In the genomic region with DNA sequence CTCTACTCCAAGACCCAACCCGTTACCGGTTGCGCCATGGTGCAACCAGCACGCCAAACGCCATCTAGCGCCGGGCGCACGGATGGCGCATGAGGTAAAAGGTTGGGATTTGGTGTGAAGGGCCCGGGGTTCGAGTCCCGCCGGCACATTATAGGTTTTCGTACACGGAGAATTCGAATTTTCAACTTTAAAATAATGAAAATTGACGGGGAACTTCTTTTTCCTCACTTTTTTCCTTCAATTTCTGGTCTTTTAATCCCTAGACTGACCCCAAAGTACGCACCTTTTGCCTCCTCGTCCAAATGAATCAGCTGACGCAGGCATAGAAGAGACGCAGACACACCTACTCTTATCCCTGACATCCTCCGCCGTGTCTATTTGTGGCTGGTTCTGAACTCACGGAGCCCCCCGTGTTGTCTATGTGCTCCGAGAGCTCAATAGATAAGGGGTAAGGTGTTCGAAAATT, we compare ENCODE assay signal across 7 worm cellular contexts.
TF ChIP-seq lines count a peak whose summit lies in the region.

No protein-coding gene starts in this region.

TF ChIP-seq in whole organism, L1 larva, 84 proteins besides CTCF, POLR2A, EP300 and RAD21 (continues in another document):
- TF ChIP-seq ama-1 (optimal IDR thresholded peaks at IDR 0.05; lab: Kevin White, UChicago) (peak; percentile 54), aly-2 (tag; optimal IDR thresholded peaks at IDR 0.05; lab: Kevin White, UChicago) (no peak), mep-1 (tag; optimal IDR thresholded peaks at IDR 0.05; lab: Kevin White, UChicago) (peak; percentile 23), pax-3 (tag; optimal IDR thresholded peaks at IDR 0.05; lab: Kevin White, UChicago) (no peak), vab-15 (tag; optimal IDR thresholded peaks at IDR 0.05; lab: Kevin White, UChicago) (no peak), nhr-20 (tag; optimal IDR thresholded peaks at IDR 0.05; lab: Kevin White, UChicago) (peak; percentile 46), dsc-1 (tag; optimal IDR thresholded peaks at IDR 0.05; lab: Kevin White, UChicago) (no peak), swsn-7 (tag; optimal IDR thresholded peaks at IDR 0.05; lab: Kevin White, UChicago) (peak; percentile 26), sptf-1 (tag; optimal IDR thresholded peaks at IDR 0.05; lab: Kevin White, UChicago) (no peak), snu-23 (GFP tag; optimal IDR thresholded peaks at IDR 0.05; lab: Kevin White, UChicago) (peak; percentile 62), dpl-1 (GFP tag; optimal IDR thresholded peaks at IDR 0.05; lab: Kevin White, UChicago) (peak; percentile 15 to 33 (median 29)), nhr-12 (tag; optimal IDR thresholded peaks at IDR 0.05; lab: Kevin White, UChicago) (no peak)

TF ChIP-seq in whole organism, L2 larva, 48 proteins besides CTCF, POLR2A, EP300 and RAD21 (continues in another document):
- no peak for TF ChIP-seq zag-1 (tag; optimal IDR thresholded peaks at IDR 0.05; lab: Kevin White, UChicago)
- peak; percentile 10 for TF ChIP-seq nhr-21 (tag; optimal IDR thresholded peaks at IDR 0.05; lab: Kevin White, UChicago)
- peak; percentile 44 for TF ChIP-seq Y55F3AM.14 (GFP tag; optimal IDR thresholded peaks at IDR 0.05; lab: Kevin White, UChicago)
- TF ChIP-seq lsy-2 (tag; optimal IDR thresholded peaks at IDR 0.05; lab: Kevin White, UChicago) = peak in 1 of 2 experiments; percentile 34
- peak; percentile 13 for TF ChIP-seq nhr-25 (tag; optimal IDR thresholded peaks at IDR 0.05; lab: Kevin White, UChicago)
- peak; percentile 37 for TF ChIP-seq C34F6.9 (tag; optimal IDR thresholded peaks at IDR 0.05; lab: Kevin White, UChicago)
- no peak for TF ChIP-seq unc-39 (tag; optimal IDR thresholded peaks at IDR 0.05; lab: Kevin White, UChicago)
- no peak for TF ChIP-seq aly-2 (tag; optimal IDR thresholded peaks at IDR 0.05; lab: Kevin White, UChicago)
- no peak for TF ChIP-seq nhr-6 (tag; optimal IDR thresholded peaks at IDR 0.05; lab: Kevin White, UChicago)
- no peak for TF ChIP-seq lin-11 (tag; optimal IDR thresholded peaks at IDR 0.05; lab: Kevin White, UChicago)
- no peak for TF ChIP-seq mbf-1 (tag; optimal IDR thresholded peaks at IDR 0.05; lab: Kevin White, UChicago)
- no peak for TF ChIP-seq fos-1 (tag; optimal IDR thresholded peaks at IDR 0.05; lab: Kevin White, UChicago)
- no peak for TF ChIP-seq peb-1 (tag; optimal IDR thresholded peaks at IDR 0.05; lab: Kevin White, UChicago)

TF ChIP-seq in whole organism, L3 larva, 47 proteins besides CTCF, POLR2A, EP300 and RAD21:
- peak; percentile 43 for TF ChIP-seq egl-5 (tag; optimal IDR thresholded peaks at IDR 0.05; lab: Kevin White, UChicago)
- peak; percentile 32 for TF ChIP-seq nfya-1 (tag; optimal IDR thresholded peaks at IDR 0.05; lab: Kevin White, UChicago; ENCODE audit: insufficient read depth)
- no peak for TF ChIP-seq hmg-11 (tag; optimal IDR thresholded peaks at IDR 0.05; lab: Kevin White, UChicago)
- peak; percentile 22 for TF ChIP-seq nhr-25 (tag; optimal IDR thresholded peaks at IDR 0.05; lab: Kevin White, UChicago)
- TF ChIP-seq pha-4 (tag; optimal IDR thresholded peaks at IDR 0.05; lab: Kevin White, UChicago) = peak; percentile 61
- peak; percentile 87 for TF ChIP-seq ama-1 (optimal IDR thresholded peaks at IDR 0.05; lab: Kevin White, UChicago)
- no peak for TF ChIP-seq eor-1 (tag; optimal IDR thresholded peaks at IDR 0.05; lab: Kevin White, UChicago)
- peak; percentile 11 for TF ChIP-seq nhr-23 (tag; optimal IDR thresholded peaks at IDR 0.05; lab: Kevin White, UChicago)
- TF ChIP-seq fos-1 (tag; optimal IDR thresholded peaks at IDR 0.05; lab: Kevin White, UChicago) = no peak

TF ChIP-seq in whole organism, L4 larva, 104 proteins besides CTCF, POLR2A, EP300 and RAD21 (continues in another document):
- TF ChIP-seq nhr-237 (tag; optimal IDR thresholded peaks at IDR 0.05; lab: Kevin White, UChicago) (no peak), ama-1 (optimal IDR thresholded peaks at IDR 0.05; lab: Kevin White, UChicago) (peak; percentile 28), lin-29 (GFP tag; IDR thresholded peaks at IDR 0.05; lab: Robert Waterston, UW) (no peak), dpl-1 (GFP tag; optimal IDR thresholded peaks at IDR 0.05; lab: Kevin White, UChicago) (no peak), mdt-29 (GFP tag; IDR thresholded peaks at IDR 0.05; lab: Robert Waterston, UW) (no peak), nhr-11 (tag; optimal IDR thresholded peaks at IDR 0.05; lab: Kevin White, UChicago) (no peak), attf-4 (tag; optimal IDR thresholded peaks at IDR 0.05; lab: Kevin White, UChicago) (no peak), ces-1 (GFP tag; optimal IDR thresholded peaks at IDR 0.05; lab: Kevin White, UChicago) (no peak), lsy-2 (tag; optimal IDR thresholded peaks at IDR 0.05; lab: Kevin White, UChicago) (peak in 1 of 2 experiments; percentile 46), lim-7 (GFP tag; IDR thresholded peaks at IDR 0.05; lab: Robert Waterston, UW) (0 out of 2 replicates have a peak, but pooled peaks have one; percentile 31), tra-1 (GFP tag; IDR thresholded peaks at IDR 0.05; lab: Robert Waterston, UW) (no peak), dve-1 (tag; optimal IDR thresholded peaks at IDR 0.05; lab: Kevin White, UChicago; ENCODE audit: insufficient read depth) (peak; percentile 25), T20F7.1 (GFP tag; optimal IDR thresholded peaks at IDR 0.05; lab: Kevin White, UChicago) (no peak), hlh-30 (tag; optimal IDR thresholded peaks at IDR 0.05; lab: Kevin White, UChicago; ENCODE audit: insufficient read depth) (peak; percentile 89)

TF ChIP-seq in whole organism, late embryonic, 69 proteins besides CTCF, POLR2A, EP300 and RAD21:
- no peak for TF ChIP-seq ceh-30 (tag; optimal IDR thresholded peaks at IDR 0.05; lab: Kevin White, UChicago)
- peak; percentile 0 for TF ChIP-seq hlh-13 (GFP tag; optimal IDR thresholded peaks at IDR 0.05; lab: Kevin White, UChicago)
- no peak for TF ChIP-seq ref-2 (tag; optimal IDR thresholded peaks at IDR 0.05; lab: Kevin White, UChicago)
- TF ChIP-seq hlh-30 (tag; optimal IDR thresholded peaks at IDR 0.05; lab: Kevin White, UChicago; ENCODE audit: insufficient read depth) = peak; percentile 87
- TF ChIP-seq tbx-2 (tag; optimal IDR thresholded peaks at IDR 0.05; lab: Kevin White, UChicago) = peak; percentile 12
- no peak for TF ChIP-seq nhr-11 (tag; optimal IDR thresholded peaks at IDR 0.05; lab: Kevin White, UChicago)
- TF ChIP-seq unc-55 (GFP tag; optimal IDR thresholded peaks at IDR 0.05; lab: Kevin White, UChicago) = no peak
- no peak for TF ChIP-seq C08G9.2 (tag; optimal IDR thresholded peaks at IDR 0.05; lab: Kevin White, UChicago)
- TF ChIP-seq lin-11 (tag; optimal IDR thresholded peaks at IDR 0.05; lab: Kevin White, UChicago) = no peak
- peak; percentile 0 for TF ChIP-seq ceh-31 (tag; optimal IDR thresholded peaks at IDR 0.05; lab: Kevin White, UChicago)
- TF ChIP-seq tbx-7 (tag; optimal IDR thresholded peaks at IDR 0.05; lab: Kevin White, UChicago) = no peak

TF ChIP-seq in whole organism, mixed stage, embryonic, 35 proteins besides CTCF, POLR2A, EP300 and RAD21:
- TF ChIP-seq ceh-43 (GFP tag; optimal IDR thresholded peaks at IDR 0.05; lab: Kevin White, UChicago) (no peak), unc-120 (tag; optimal IDR thresholded peaks at IDR 0.05; lab: Kevin White, UChicago; ENCODE audit: poor library complexity, severe bottlenecking) (peak; percentile 82), sem-2 (GFP tag; optimal IDR thresholded peaks at IDR 0.05; lab: Kevin White, UChicago) (no peak), hlh-1 (tag; optimal IDR thresholded peaks at IDR 0.05; lab: Kevin White, UChicago) (peak; percentile 88)

TF ChIP-seq in whole organism, young adult, 124 proteins besides CTCF, POLR2A, EP300 and RAD21 (continues in another document):
- TF ChIP-seq lsy-27 (tag; optimal IDR thresholded peaks at IDR 0.05; lab: Kevin White, UChicago; ENCODE audit: borderline replicate concordance, insufficient read depth) = no peak
- no peak for TF ChIP-seq sdz-38 (tag; optimal IDR thresholded peaks at IDR 0.05; lab: Kevin White, UChicago)
- TF ChIP-seq tbx-9 (tag; optimal IDR thresholded peaks at IDR 0.05; lab: Kevin White, UChicago; ENCODE audit: borderline replicate concordance) = no peak
- TF ChIP-seq lir-1 (GFP tag; conservative IDR thresholded peaks at IDR 0.05; lab: Robert Waterston, UW) = no peak
- no peak for TF ChIP-seq ceh-79 (tag; optimal IDR thresholded peaks at IDR 0.05; lab: Kevin White, UChicago)
- TF ChIP-seq bed-1 (GFP tag; IDR thresholded peaks at IDR 0.05; lab: Robert Waterston, UW) = no peak
- no peak for TF ChIP-seq mel-28 (tag; optimal IDR thresholded peaks at IDR 0.05; lab: Kevin White, UChicago; ENCODE audit: borderline replicate concordance)
- no peak for TF ChIP-seq ztf-6 (GFP tag; IDR thresholded peaks at IDR 0.05; lab: Robert Waterston, UW)
- no peak for TF ChIP-seq B0019.2 (GFP tag; conservative IDR thresholded peaks at IDR 0.05; lab: Robert Waterston, UW)
- no peak for TF ChIP-seq lin-54 (GFP tag; optimal IDR thresholded peaks at IDR 0.05; lab: Kevin White, UChicago)
- TF ChIP-seq ccch-3 (GFP tag; optimal IDR thresholded peaks at IDR 0.05; lab: Kevin White, UChicago) = no peak
- TF ChIP-seq ztf-18 (tag; optimal IDR thresholded peaks at IDR 0.05; lab: Kevin White, UChicago) = no peak
- TF ChIP-seq F10E7.11 (tag; optimal IDR thresholded peaks at IDR 0.05; lab: Kevin White, UChicago) = no peak
- no peak for TF ChIP-seq unc-62 (GFP tag; optimal IDR thresholded peaks at IDR 0.05; lab: Kevin White, UChicago)
- no peak for TF ChIP-seq mes-4 (tag; optimal IDR thresholded peaks at IDR 0.05; lab: Kevin White, UChicago)
- no peak for TF ChIP-seq lin-40 (tag; optimal IDR thresholded peaks at IDR 0.05; lab: Kevin White, UChicago)
- TF ChIP-seq F22D6.2 (tag; optimal IDR thresholded peaks at IDR 0.05; lab: Kevin White, UChicago) = no peak
- TF ChIP-seq pbrm-1 (GFP tag; IDR thresholded peaks at IDR 0.05; lab: Robert Waterston, UW) = peak; percentile 69
- TF ChIP-seq snpc-1.1 (tag; optimal IDR thresholded peaks at IDR 0.05; lab: Kevin White, UChicago; ENCODE audit: insufficient read depth) = no peak
- no peak for TF ChIP-seq F49E8.2 (tag; optimal IDR thresholded peaks at IDR 0.05; lab: Kevin White, UChicago; ENCODE audit: insufficient read depth)
- TF ChIP-seq ets-4 (GFP tag; optimal IDR thresholded peaks at IDR 0.05; lab: Kevin White, UChicago) = no peak
- no peak for TF ChIP-seq nhr-90 (tag; optimal IDR thresholded peaks at IDR 0.05; lab: Kevin White, UChicago)
- no peak for TF ChIP-seq snpc-1.3 (tag; optimal IDR thresholded peaks at IDR 0.05; lab: Kevin White, UChicago; ENCODE audit: insufficient read depth)
- TF ChIP-seq zim-3 (tag; optimal IDR thresholded peaks at IDR 0.05; lab: Kevin White, UChicago) = no peak
- TF ChIP-seq aptf-2 (GFP tag; conservative IDR thresholded peaks at IDR 0.05; lab: Robert Waterston, UW) = no peak
- TF ChIP-seq tlf-1 (GFP tag; optimal IDR thresholded peaks at IDR 0.05; lab: Kevin White, UChicago) = no peak
- TF ChIP-seq hsf-1 (GFP tag; IDR thresholded peaks at IDR 0.05; lab: Robert Waterston, UW) = no peak
- no peak for TF ChIP-seq unc-130 (GFP tag; optimal IDR thresholded peaks at IDR 0.05; lab: Kevin White, UChicago)
- TF ChIP-seq nfya-1 (tag; optimal IDR thresholded peaks at IDR 0.05; lab: Kevin White, UChicago; ENCODE audit: borderline replicate concordance, insufficient read depth) = no peak
- TF ChIP-seq ceh-27 (GFP tag; optimal IDR thresholded peaks at IDR 0.05; lab: Kevin White, UChicago) = no peak
